Worm (Caenorhabditis elegans): ENCODE results near the gene F35C11.6.
A peak's percentile ranks its signal among the peaks of the same experiment; 100 is the strongest.

Gene F35C11.6

DNA sequence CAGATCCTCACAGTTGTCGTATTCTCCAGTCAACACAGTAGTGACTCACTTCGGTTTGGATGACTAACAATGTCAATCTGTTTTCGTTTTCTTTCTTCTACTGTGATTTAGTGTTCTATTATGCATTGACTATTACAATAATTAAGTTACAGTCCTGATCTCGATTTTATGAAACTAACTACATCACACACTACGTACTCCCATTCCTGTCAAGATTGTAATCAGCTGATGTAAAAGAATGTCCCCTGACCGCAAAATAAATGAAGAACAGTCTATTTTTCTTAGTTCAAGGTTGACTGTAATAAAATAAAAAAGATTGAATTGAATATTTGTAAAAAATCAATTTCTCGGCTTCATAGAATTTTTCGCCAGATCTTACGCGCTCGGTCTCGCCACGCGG lies 33.6 kb downstream of the F35C11.6 start:
- TF ChIP-seq hlh-30 (tag; optimal IDR thresholded peaks at IDR 0.05; ENCODE audit: insufficient read depth) (peak; percentile 17), cey-2 (tag; optimal IDR thresholded peaks at IDR 0.05; ENCODE audit: borderline replicate concordance, insufficient read depth) (no peak), dve-1 (tag; optimal IDR thresholded peaks at IDR 0.05; ENCODE audit: insufficient read depth) (peak; percentile 17), nhr-28 (tag; optimal IDR thresholded peaks at IDR 0.05) (peak; percentile 76), unc-62 (GFP tag; optimal IDR thresholded peaks at IDR 0.05 in 1 of 2) (peak in 1 of 2 experiments; percentile 75), unc-62 (tag; optimal IDR thresholded peaks at IDR 0.05) (no peak)

DNA sequence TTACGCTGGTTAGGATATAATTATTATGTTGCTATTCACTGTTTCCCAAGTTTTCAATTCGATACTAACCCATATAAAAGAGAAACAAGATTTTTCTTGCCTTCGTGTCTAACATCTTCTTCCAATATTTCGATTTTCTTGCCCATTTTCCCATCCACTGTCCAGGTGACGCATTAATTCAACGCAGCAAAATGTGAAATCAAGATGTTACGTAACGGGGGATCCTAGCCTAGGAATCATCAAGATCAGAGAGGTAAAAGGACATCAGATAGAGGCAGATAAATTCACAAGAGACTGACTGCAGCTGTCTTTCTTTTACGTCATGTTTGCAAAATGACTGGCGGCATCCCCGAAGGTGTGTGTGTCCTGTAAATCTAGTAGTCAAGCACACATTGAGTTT lies 34.3 kb downstream of the F35C11.6 start:
- no peak for TF ChIP-seq F10B5.3 (tag; optimal IDR thresholded peaks at IDR 0.05)
- TF ChIP-seq aha-1 (tag) = peak; percentile 13
- TF ChIP-seq unc-62 (GFP tag; optimal IDR thresholded peaks at IDR 0.05 in 1 of 2) = peak in 1 of 2 experiments; percentile 99
- no peak for TF ChIP-seq unc-62 (tag; optimal IDR thresholded peaks at IDR 0.05)

DNA sequence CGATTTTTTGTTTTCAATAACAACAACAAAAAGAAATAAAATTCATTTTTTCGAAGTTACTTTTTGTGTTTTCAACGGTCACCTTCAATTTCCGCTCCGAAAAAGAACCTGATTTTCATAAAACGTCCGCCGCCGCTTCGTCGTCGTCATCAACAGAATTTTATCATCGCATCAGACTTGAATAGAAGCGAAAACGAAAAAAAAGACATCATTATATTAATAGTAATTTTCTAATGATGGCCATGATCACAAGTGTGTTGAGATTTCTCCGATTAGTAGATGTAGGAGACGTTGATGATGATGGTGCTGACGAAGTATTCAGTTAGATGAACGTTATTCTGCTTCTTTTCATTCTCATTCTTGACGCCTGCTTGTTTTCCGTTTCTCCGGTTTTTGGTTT lies 35.0 kb downstream of the F35C11.6 start:
- peak in 1 of 2 experiments; percentile 83 for TF ChIP-seq unc-62 (GFP tag; optimal IDR thresholded peaks at IDR 0.05 in 1 of 2)
- TF ChIP-seq unc-62 (tag; optimal IDR thresholded peaks at IDR 0.05) = no peak
- no peak for TF ChIP-seq lin-1 (GFP tag; IDR thresholded peaks at IDR 0.05)

DNA sequence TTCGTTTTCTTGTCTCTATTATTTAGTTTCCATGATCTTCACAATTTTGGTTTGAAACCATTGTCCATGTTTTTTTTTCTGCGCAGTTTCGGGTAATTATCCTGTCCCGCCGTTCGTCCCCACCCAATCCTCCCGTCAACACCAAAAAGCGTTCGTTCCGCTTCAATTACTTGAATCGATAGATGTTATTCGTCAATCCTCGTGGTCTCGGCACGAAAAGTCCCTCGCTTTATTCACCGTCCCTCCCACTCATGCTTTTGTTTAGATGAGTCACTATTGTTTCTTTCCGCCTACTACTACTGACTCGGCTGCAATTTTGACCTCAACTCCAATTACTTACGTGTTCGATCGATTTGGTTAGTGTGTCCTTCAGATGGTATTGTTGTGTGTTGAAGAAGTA lies 35.5 kb downstream of the F35C11.6 start:
- TF ChIP-seq nhr-6 (tag; optimal IDR thresholded peaks at IDR 0.05) = peak; percentile 29
- TF ChIP-seq unc-39 (tag; optimal IDR thresholded peaks at IDR 0.05) = no peak
- TF ChIP-seq ceh-28 (tag; optimal IDR thresholded peaks at IDR 0.05) = peak; percentile 3
- no peak for TF ChIP-seq pha-4 (GFP tag; IDR thresholded peaks at IDR 0.05)
- TF ChIP-seq pha-4 (tag; optimal IDR thresholded peaks at IDR 0.05) = peak; percentile 55
- peak; percentile 5 for TF ChIP-seq mxl-3 (GFP tag; optimal IDR thresholded peaks at IDR 0.05)
- no peak for TF ChIP-seq zip-2 (tag; optimal IDR thresholded peaks at IDR 0.05)
- TF ChIP-seq hlh-11 (tag; optimal IDR thresholded peaks at IDR 0.05) = peak; percentile 11

DNA sequence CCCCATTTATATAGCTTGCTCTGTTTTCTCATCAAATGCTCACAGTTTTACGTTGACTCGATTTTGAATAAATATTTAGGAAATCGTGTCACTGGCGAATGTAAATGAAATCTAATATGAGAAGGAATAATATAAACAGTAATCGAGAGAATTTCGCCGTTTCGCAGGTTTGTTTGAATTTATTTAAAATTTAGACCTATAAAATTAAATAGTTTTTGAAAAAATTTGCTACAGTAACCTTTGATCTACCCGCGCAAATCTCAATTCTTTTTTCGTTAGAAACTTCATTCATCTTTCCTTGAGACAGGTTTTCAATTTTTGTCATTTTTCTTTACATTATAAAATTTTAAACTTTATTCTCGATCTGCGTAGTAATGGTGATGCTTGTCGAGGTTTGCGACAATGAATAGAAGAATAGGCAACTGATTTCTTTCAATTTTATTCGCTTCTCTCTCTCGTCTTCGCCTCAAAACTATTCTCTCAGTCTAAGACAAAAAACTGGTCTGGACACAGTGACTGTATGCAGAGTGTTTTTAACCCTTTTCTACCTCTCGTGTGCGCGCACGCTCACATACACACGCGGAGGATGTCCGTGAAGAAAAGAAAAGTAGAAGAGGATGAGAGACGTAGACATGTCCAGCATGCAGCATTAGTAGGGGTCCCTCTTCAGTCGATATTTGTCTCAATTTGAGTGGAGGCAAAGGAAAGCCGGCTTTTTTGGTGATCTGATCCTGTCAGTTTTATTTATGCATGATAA lies 36.5 kb downstream of the F35C11.6 start, which contains the start of gene dab-1:
Gene dab-1, plus strand, starts transcription at position 78 of the 757 bp plus-strand sequence.
- TF ChIP-seq tag-97 (GFP tag; IDR thresholded peaks at IDR 0.05) = no peak
- TF ChIP-seq ama-1 (optimal IDR thresholded peaks at IDR 0.05) = no peak
- TF ChIP-seq zfp-3 (GFP tag; conservative IDR thresholded peaks at IDR 0.05) = no peak
- TF ChIP-seq Y105C5A.15 (GFP tag; IDR thresholded peaks at IDR 0.05) = no peak
- TF ChIP-seq nhr-76 (tag; optimal IDR thresholded peaks at IDR 0.05) = no peak
- TF ChIP-seq egl-43 (GFP tag; IDR thresholded peaks at IDR 0.05) = no peak
- no peak for TF ChIP-seq lir-3 (tag; optimal IDR thresholded peaks at IDR 0.05)
- TF ChIP-seq pqm-1 (tag; optimal IDR thresholded peaks at IDR 0.05) = no peak
- no peak for TF ChIP-seq aly-2 (tag; optimal IDR thresholded peaks at IDR 0.05)
- no peak for TF ChIP-seq nhr-42 (GFP tag; IDR thresholded peaks at IDR 0.05)
- TF ChIP-seq D1046.2 (GFP tag; IDR thresholded peaks at IDR 0.05) = no peak
- TF ChIP-seq nhr-41 (GFP tag; IDR thresholded peaks at IDR 0.05) = no peak
- no peak for TF ChIP-seq madf-9 (GFP tag; conservative IDR thresholded peaks at IDR 0.05)
- no peak for TF ChIP-seq ceh-20 (GFP tag; IDR thresholded peaks at IDR 0.05)
- no peak for TF ChIP-seq gei-8 (GFP tag; optimal IDR thresholded peaks at IDR 0.05)
- peak; percentile 22 for TF ChIP-seq nhr-48 (tag; optimal IDR thresholded peaks at IDR 0.05)
- TF ChIP-seq ceh-82 (tag; optimal IDR thresholded peaks at IDR 0.05) = no peak
- no peak for TF ChIP-seq dmd-9 (GFP tag; IDR thresholded peaks at IDR 0.05)
- no peak for TF ChIP-seq spr-1 (tag; optimal IDR thresholded peaks at IDR 0.05)
- TF ChIP-seq nhr-10 (tag; optimal IDR thresholded peaks at IDR 0.05) = no peak
- no peak for TF ChIP-seq pha-4 (GFP tag; IDR thresholded peaks at IDR 0.05)
- no peak for TF ChIP-seq pha-4 (tag; optimal IDR thresholded peaks at IDR 0.05)
- no peak for TF ChIP-seq ZK337.2 (GFP tag; IDR thresholded peaks at IDR 0.05)
- TF ChIP-seq mep-1 (tag; optimal IDR thresholded peaks at IDR 0.05) = peak; percentile 56
- no peak for TF ChIP-seq vab-7 (GFP tag; IDR thresholded peaks at IDR 0.05)
- no peak for TF ChIP-seq mdt-29 (GFP tag; IDR thresholded peaks at IDR 0.05)
- no peak for TF ChIP-seq mxl-2 (GFP tag; conservative IDR thresholded peaks at IDR 0.05)
- TF ChIP-seq F37D6.2 (tag; optimal IDR thresholded peaks at IDR 0.05) = no peak
- no peak for TF ChIP-seq ces-1 (GFP tag; optimal IDR thresholded peaks at IDR 0.05)
